Worm (Caenorhabditis elegans) whole organism, L2 larva: Measurements from ENCODE around the gene C42D4.3.

ENCODE experiments used
- R02D3.7 ChIP-seq: fragments of 150-350 bp; optimal IDR thresholded peaks from 2 replicates; lab custom pipeline; 2014; ENCODE audit warnings: missing biosample characterization, missing genetic modification characterization
- ZK546.5 ChIP-seq: sonication (generic microtip); optimal IDR thresholded peaks from 2 replicates; lab custom pipeline; 2017; ENCODE audit warnings: missing biosample characterization, missing genetic modification characterization
- ama-1 ChIP-seq: fragments of 150-350 bp; optimal IDR thresholded peaks from 2 replicates; lab custom pipeline; 2018; ENCODE audit warnings: inconsistent platforms
- blmp-1 ChIP-seq: sonication (generic microtip); optimal IDR thresholded peaks from 2 replicates; lab custom pipeline; 2017; ENCODE audit warnings: missing genetic modification characterization, mild to moderate bottlenecking, missing compliant biosample characterization, antibody characterized with exemption, moderate library complexity; ENCODE audit not compliant: insufficient read depth
- ceh-16 ChIP-seq: fragments of 150-350 bp; optimal IDR thresholded peaks from 2 replicates; lab custom pipeline; 2014; ENCODE audit warnings: missing biosample characterization, missing genetic modification characterization
- crh-2 ChIP-seq: sonication (generic microtip); optimal IDR thresholded peaks from 2 replicates; lab custom pipeline; 2017; ENCODE audit warnings: missing biosample characterization, missing genetic modification characterization
- elt-1 ChIP-seq: fragments of 150-350 bp; optimal IDR thresholded peaks from 2 replicates; lab custom pipeline; 2014; ENCODE audit warnings: missing biosample characterization, missing genetic modification characterization
- fos-1 ChIP-seq: fragments of 150-350 bp; optimal IDR thresholded peaks from 2 replicates; lab custom pipeline; 2014; ENCODE audit warnings: missing biosample characterization, missing genetic modification characterization
- lin-11 ChIP-seq: fragments of 150-350 bp; sonication (generic microtip); optimal IDR thresholded peaks from 2 replicates; lab custom pipeline; 2014; ENCODE audit warnings: missing biosample characterization, missing genetic modification characterization, inconsistent platforms, mixed read lengths
- mbf-1 ChIP-seq: sonication (generic microtip); optimal IDR thresholded peaks from 2 replicates; lab custom pipeline; 2017; ENCODE audit warnings: missing biosample characterization, missing genetic modification characterization
- mdl-1 ChIP-seq, 2 experiments: fragments of 150-350 bp in 1 of 2; sonication (generic microtip) in 1 of 2; optimal IDR thresholded peaks; 2 replicates each; lab custom pipeline; 2017; ENCODE audit warnings: missing biosample characterization in 2 of 2, missing genetic modification characterization in 2 of 2
- nhr-10 ChIP-seq: sonication (generic microtip); optimal IDR thresholded peaks from 2 replicates; lab custom pipeline; 2017; ENCODE audit warnings: missing biosample characterization, missing genetic modification characterization
- nhr-12 ChIP-seq: fragments of 150-350 bp; optimal IDR thresholded peaks from 2 replicates; lab custom pipeline; 2014; ENCODE audit warnings: missing biosample characterization, missing genetic modification characterization
- nhr-237 ChIP-seq: fragments of 150-350 bp; optimal IDR thresholded peaks from 2 replicates; lab custom pipeline; 2014; ENCODE audit warnings: missing biosample characterization, missing genetic modification characterization
- nhr-6 ChIP-seq: fragments of 150-350 bp; optimal IDR thresholded peaks from 2 replicates; lab custom pipeline; 2014; ENCODE audit warnings: missing biosample characterization, missing genetic modification characterization
- nhr-77 ChIP-seq: fragments of 150-350 bp; optimal IDR thresholded peaks from 2 replicates; lab custom pipeline; 2014; ENCODE audit warnings: missing biosample characterization, missing genetic modification characterization
- sem-4 ChIP-seq: fragments of 150-350 bp; optimal IDR thresholded peaks from 2 replicates; lab custom pipeline; 2014; ENCODE audit warnings: missing biosample characterization, missing genetic modification reagents, missing genetic modification characterization
- skn-1 ChIP-seq: sonication (generic microtip); optimal IDR thresholded peaks from 2 replicates; lab custom pipeline; 2017; ENCODE audit warnings: missing biosample characterization, missing genetic modification characterization
- sma-9 ChIP-seq, 2 experiments: fragments of 150-350 bp in 1 of 2; sonication (generic microtip) in 1 of 2; optimal IDR thresholded peaks; 2 replicates each; lab custom pipeline; 2014 to 2016; ENCODE audit warnings: missing genetic modification characterization in 2 of 2, mild to moderate bottlenecking in 1 of 2, missing biosample characterization in 1 of 2, missing compliant biosample characterization in 1 of 2, missing genetic modification reagents in 1 of 2, moderate library complexity in 1 of 2
- snpc-4 ChIP-seq: fragments of 150-350 bp; optimal IDR thresholded peaks from 2 replicates; lab custom pipeline; 2014; ENCODE audit warnings: missing biosample characterization, missing genetic modification characterization
- unc-39 ChIP-seq: fragments of 150-350 bp; optimal IDR thresholded peaks from 2 replicates; lab custom pipeline; 2014; ENCODE audit warnings: missing biosample characterization, missing genetic modification characterization
- unc-55 ChIP-seq: fragments of 150-350 bp; sonication (generic microtip); optimal IDR thresholded peaks from 3 replicates; lab custom pipeline; 2014; ENCODE audit warnings: missing biosample characterization, missing genetic modification reagents, missing genetic modification characterization
- zag-1 ChIP-seq: fragments of 150-350 bp; optimal IDR thresholded peaks from 2 replicates; lab custom pipeline; 2014; ENCODE audit warnings: missing biosample characterization, missing genetic modification characterization
- ztf-1 ChIP-seq: fragments of 200-800 bp; sonication (Bioruptor generic); conservative IDR thresholded peaks from 2 replicates; pipeline ENCODE4 v1.3.6; 2022; ENCODE audit warnings: missing genetic modification characterization, missing compliant biosample characterization
- ztf-4 ChIP-seq: fragments of 150-350 bp; optimal IDR thresholded peaks from 2 replicates; lab custom pipeline; 2014; ENCODE audit warnings: missing biosample characterization, missing genetic modification characterization

C42D4.3 gene

DNA sequence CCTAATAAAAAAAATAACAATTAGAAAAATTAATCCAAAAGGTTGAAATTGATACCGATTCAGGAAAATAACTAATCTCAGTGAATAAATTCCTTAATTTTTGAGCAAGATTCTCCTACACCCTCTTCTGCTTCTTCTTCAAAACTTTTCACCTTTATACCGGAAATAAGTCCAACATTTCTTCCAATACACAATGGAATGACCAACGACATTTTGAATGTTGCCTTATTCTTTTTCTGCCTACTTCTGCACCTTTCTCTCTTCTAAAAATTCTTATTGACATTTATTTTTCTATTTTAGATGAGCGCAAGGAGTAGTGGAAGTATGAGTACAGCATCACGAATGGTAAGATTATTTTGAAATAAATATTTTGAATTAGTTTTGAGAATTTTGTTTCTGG is 17.8 kb downstream of the C42D4.3 start, which contains the start of gene unc-8:
unc-8 (plus strand) TSS at position 301 of the 400 bp plus-strand sequence.
- TF ChIP-seq nhr-77 (tag; lab: Kevin White, UChicago) (no peak), sma-9 (GFP tag; optimal IDR thresholded peaks at IDR 0.05; lab: Kevin White, UChicago) (no peak), sma-9 (tag; optimal IDR thresholded peaks at IDR 0.05; lab: Kevin White, UChicago) (no peak), elt-1 (tag; lab: Kevin White, UChicago) (no peak), skn-1 (tag; lab: Kevin White, UChicago) (no peak)
- TF ChIP-seq, all 48 proteins: peak for 0

DNA sequence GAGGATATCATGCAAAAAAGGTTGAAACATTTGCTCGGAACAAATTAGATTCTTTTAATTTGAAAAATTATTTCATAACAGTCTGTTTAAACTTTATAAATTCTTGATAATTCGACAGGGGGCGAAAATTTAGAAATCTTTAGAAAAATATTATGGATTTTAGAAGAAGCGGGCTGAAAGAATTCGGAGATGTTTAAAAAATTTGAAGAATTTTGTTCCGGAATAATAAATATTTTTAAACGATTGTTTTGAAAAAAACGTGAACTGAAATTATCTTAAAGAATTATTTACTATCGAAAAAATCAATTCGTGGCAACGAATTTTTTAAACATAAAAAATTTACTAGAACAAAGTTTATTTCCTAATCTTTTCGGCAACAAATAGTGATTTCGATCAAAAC is 24.7 kb downstream of the C42D4.3 start, which contains the start of gene R13A1.3:
R13A1.3 (plus strand) TSS at position 301 of the 400 bp plus-strand sequence.
- no peak for TF ChIP-seq nhr-12 (tag; lab: Kevin White, UChicago)

DNA sequence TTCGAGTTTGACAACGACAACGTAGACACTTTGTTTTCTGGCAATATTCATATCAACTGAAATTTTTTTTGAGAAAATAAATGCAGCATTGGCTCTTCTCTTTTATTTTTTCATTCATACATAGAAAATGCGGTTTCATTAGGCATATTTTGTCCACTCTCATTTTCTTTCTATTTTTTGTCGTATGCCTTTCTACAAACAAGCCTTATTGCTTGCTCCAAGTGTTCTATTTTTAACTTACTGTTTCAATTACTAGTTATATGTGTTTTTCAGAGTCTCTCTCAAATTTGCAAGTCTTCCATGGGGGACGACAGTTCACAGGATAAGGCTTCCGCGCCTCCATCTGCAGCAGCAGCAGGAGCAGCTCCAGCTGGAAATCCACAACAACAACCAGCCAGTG is 26.9 kb downstream of the C42D4.3 start, which contains the start of gene kcc-1:
kcc-1 (plus strand) TSS at position 301 of the 400 bp plus-strand sequence.
- TF ChIP-seq nhr-6 (tag; lab: Kevin White, UChicago) (no peak), ZK546.5 (tag; lab: Kevin White, UChicago) (no peak), ztf-1 (GFP tag; lab: Robert Waterston, UW) (no peak), nhr-10 (no peak), sem-4 (tag; lab: Kevin White, UChicago) (no peak), R02D3.7 (tag; lab: Kevin White, UChicago) (no peak), snpc-4 (tag; lab: Kevin White, UChicago) (no peak), ztf-4 (no peak), skn-1 (tag; lab: Kevin White, UChicago) (no peak), zag-1 (no peak)

DNA sequence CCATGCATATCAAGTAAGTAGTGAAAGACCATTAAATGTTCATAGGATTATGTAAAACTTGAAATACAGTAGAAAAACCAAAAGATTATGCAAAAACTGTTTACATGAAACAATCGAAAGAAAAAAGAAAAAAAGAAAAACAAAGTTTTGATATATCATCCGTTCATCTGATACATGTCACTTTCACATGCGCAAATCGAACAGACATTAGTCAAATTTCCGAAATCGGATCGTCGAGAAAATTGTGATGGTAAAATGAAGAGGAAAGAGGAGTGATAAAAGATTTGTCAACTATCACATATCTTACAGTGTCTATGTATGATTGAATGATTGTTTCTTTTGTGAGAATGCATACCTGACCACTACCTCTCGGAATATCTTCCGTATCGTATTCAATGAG is 29.9 kb downstream of the C42D4.3 start:
- no peak for TF ChIP-seq skn-1 (tag; lab: Kevin White, UChicago)
- no peak for TF ChIP-seq nhr-237 (tag; lab: Kevin White, UChicago)
- TF ChIP-seq unc-39 (tag; lab: Kevin White, UChicago), result no peak
- no peak for TF ChIP-seq mbf-1 (tag; lab: Kevin White, UChicago)
- TF ChIP-seq, all 48 proteins: peak for 0

DNA sequence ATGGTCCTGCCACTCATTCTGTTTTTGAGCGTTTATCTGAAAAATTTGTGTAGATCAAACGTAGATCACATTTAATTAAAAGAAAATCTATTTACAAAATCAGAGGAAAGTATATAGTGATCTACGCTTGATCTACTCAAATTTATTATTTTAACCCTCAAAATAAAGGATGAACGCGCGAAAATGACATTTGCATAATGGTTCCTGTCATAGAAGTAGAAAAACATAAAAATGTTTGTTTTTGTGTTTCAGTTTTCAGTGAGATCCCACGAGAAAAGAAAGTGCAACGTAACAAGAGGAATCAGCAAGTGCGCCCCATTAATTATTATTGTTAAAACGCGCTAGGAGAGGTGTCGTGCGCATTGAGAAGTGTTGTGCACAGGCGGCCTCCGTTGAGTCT is 32.3 kb downstream of the C42D4.3 start:
- no peak for TF ChIP-seq ama-1

DNA sequence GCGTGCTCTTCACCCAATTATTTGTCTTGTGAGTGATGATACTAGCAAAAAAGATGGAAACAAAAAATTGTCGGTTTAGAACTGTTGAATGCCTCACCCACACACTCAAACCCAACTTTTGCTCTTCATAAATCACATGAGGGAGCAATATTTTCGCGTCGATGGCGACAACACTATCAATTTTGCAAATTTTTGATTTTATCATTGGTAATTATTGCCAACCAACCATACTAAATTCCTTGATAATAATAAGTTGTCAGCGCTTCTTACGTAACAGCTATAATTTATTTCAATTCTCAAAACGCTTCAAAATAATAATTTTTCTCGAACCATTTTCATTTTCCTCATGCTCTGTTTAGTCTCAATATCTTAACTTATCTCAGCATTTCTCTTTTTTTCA is 33.7 kb downstream of the C42D4.3 start:
- TF ChIP-seq fos-1 (tag; lab: Kevin White, UChicago), result peak; percentile 44
- no peak for TF ChIP-seq unc-55 (GFP tag; lab: Kevin White, UChicago)

DNA sequence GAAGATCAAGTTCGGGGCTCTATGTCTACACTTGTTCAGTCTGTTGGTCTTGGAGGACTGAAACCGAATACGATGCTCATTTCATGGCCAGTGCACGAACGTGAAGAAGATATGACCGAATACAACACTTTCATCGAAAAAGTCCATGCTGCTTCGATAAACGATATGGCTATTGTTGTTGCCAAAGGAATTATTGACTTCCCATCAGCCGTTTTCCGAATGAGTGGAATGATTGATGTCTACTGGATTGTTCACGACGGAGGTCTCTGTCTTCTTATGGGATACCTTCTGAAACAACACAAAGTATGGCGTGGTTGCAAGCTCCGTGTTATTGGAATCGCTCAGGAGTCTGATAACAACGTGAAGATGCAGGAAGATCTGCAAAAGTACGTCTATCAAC is 37.2 kb downstream of the C42D4.3 start:
- TF ChIP-seq skn-1 (tag; lab: Kevin White, UChicago), result no peak

DNA sequence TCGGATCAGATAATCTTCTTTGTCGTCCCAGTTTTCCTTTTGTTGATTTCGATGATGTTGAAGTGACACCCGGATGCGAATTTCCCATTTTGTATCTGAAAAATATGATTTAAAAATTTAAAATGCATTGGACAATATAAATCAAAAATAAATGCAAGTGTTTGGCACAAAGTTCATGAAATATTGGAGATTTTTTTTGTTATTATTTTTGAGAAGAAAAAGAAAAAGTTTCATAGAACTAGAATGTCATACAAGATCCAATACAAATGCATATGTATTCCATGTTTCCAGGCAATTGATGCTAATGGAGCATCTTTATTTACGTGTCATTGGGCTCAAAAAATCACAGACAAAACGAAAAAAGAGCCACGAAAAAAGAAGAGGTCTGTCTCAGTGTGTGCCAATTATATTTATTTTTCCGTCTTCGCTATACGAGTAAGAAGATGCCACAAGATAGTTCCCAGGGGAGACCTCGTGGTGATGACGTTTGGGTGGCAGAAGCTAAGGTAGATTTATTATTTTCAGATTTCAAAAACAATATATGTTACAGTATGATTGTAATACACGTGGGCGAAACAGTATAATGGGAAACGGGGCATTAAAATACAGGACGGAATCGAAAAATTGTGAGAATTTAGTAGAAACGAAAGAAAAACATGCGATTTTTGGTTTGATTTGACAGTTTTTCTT is 40.5 kb downstream of the C42D4.3 start, which contains the start of the genes glb-23 and R13A1.1:
glb-23 (minus strand) TSS at position 101 of the 690 bp plus-strand sequence.
R13A1.1 (plus strand) TSS at position 640 of the 690 bp plus-strand sequence.
- TF ChIP-seq blmp-1 (tag; lab: Kevin White, UChicago) (no peak), lin-11 (tag; lab: Kevin White, UChicago) (no peak), mdl-1 (tag; optimal IDR thresholded peaks at IDR 0.05; lab: Kevin White, UChicago) (no peak), ceh-16 (tag; lab: Kevin White, UChicago) (no peak), crh-2 (no peak)
- TF ChIP-seq, all 48 proteins: peak for 0
